Fruit fly (Drosophila melanogaster) whole organism, prepupa: Measurements from ENCODE around the gene CG7065.

Experiments
- Blimp-1 ChIP-seq: fragments of 200-800 bp; sonication (Bioruptor generic); optimal IDR thresholded peaks from 3 replicates; lab custom pipeline; 2017; ENCODE audit warnings: missing biosample characterization, missing genetic modification characterization, mild to moderate bottlenecking, moderate library complexity, missing genetic modification reagents
- CG11294 ChIP-seq: fragments of 200-800 bp; sonication (Bioruptor generic); IDR thresholded peaks from 2 replicates; pipeline ENCODE4 v1.3.6; 2022; ENCODE audit warnings: missing biosample characterization, missing genetic modification characterization
- CG11902 ChIP-seq: fragments of 200-800 bp; sonication (Bioruptor generic); optimal IDR thresholded peaks from 3 replicates; lab custom pipeline; 2016; ENCODE audit warnings: missing biosample characterization, missing genetic modification characterization
- CG15336 ChIP-seq: fragments of 200-800 bp; sonication (Bioruptor generic); IDR thresholded peaks from 2 replicates; pipeline ENCODE4 v1.3.6; 2022; ENCODE audit warnings: missing biosample characterization, missing genetic modification characterization
- CG1621 ChIP-seq: fragments of 200-800 bp; sonication (Bioruptor generic); optimal IDR thresholded peaks from 3 replicates; lab custom pipeline; 2018; ENCODE audit warnings: missing biosample characterization, mild to moderate bottlenecking, missing genetic modification characterization
- CG16779 ChIP-seq: fragments of 200-800 bp; sonication (Bioruptor generic); optimal IDR thresholded peaks from 3 replicates; lab custom pipeline; 2017; ENCODE audit warnings: missing biosample characterization, mild to moderate bottlenecking, missing genetic modification characterization
- CG31627 ChIP-seq: fragments of 200-800 bp; sonication (Bioruptor generic); optimal IDR thresholded peaks from 3 replicates; lab custom pipeline; 2016; ENCODE audit warnings: missing biosample characterization, missing genetic modification characterization
- CG32006 ChIP-seq: fragments of 200-800 bp; sonication (Bioruptor generic); optimal IDR thresholded peaks from 3 replicates; lab custom pipeline; 2017; ENCODE audit warnings: missing biosample characterization, mild to moderate bottlenecking, missing genetic modification characterization
- CG34406 ChIP-seq: fragments of 200-800 bp; sonication (Bioruptor generic); optimal IDR thresholded peaks from 3 replicates; lab custom pipeline; 2016; ENCODE audit warnings: missing biosample characterization, missing genetic modification characterization
- CG3919 ChIP-seq: fragments of 200-800 bp; sonication (Bioruptor generic); optimal IDR thresholded peaks from 3 replicates; lab custom pipeline; 2016; ENCODE audit warnings: missing biosample characterization, missing genetic modification characterization
- CG6276 ChIP-seq: fragments of 200-800 bp; sonication (Bioruptor generic); optimal IDR thresholded peaks from 2 replicates; lab custom pipeline; 2017; ENCODE audit warnings: missing biosample characterization, mild to moderate bottlenecking, missing genetic modification characterization
- CG6792 ChIP-seq: fragments of 200-800 bp; sonication (Bioruptor generic); optimal IDR thresholded peaks from 3 replicates; lab custom pipeline; 2016; ENCODE audit warnings: missing biosample characterization, missing genetic modification characterization
- CG6808 ChIP-seq: fragments of 200-800 bp; sonication (Bioruptor generic); optimal IDR thresholded peaks from 3 replicates; lab custom pipeline; 2017; ENCODE audit warnings: missing biosample characterization, missing genetic modification characterization, mild to moderate bottlenecking, moderate library complexity, missing genetic modification reagents
- CG8119 ChIP-seq: fragments of 200-800 bp; sonication (Bioruptor generic); IDR thresholded peaks from 3 replicates; pipeline ENCODE4 v1.3.6; 2022; ENCODE audit warnings: missing biosample characterization, missing genetic modification characterization
- CG8632 ChIP-seq: fragments of 200-800 bp; sonication (Bioruptor generic); optimal IDR thresholded peaks from 3 replicates; lab custom pipeline; 2016; ENCODE audit warnings: missing biosample characterization, missing genetic modification characterization
- CG9139 ChIP-seq: fragments of 200-800 bp; sonication (Bioruptor generic); optimal IDR thresholded peaks from 3 replicates; lab custom pipeline; 2017; ENCODE audit warnings: missing biosample characterization, mild to moderate bottlenecking, missing genetic modification characterization
- Eip75B ChIP-seq: fragments of 200-800 bp; sonication (Bioruptor generic); optimal IDR thresholded peaks from 3 replicates; lab custom pipeline; 2016; ENCODE audit warnings: missing biosample characterization, missing genetic modification characterization
- Ets21C ChIP-seq: fragments of 200-800 bp; sonication (Bioruptor generic); optimal IDR thresholded peaks from 3 replicates; lab custom pipeline; 2016; ENCODE audit warnings: missing biosample characterization, missing genetic modification characterization
- Gug ChIP-seq: fragments of 200-800 bp; sonication (Bioruptor generic); IDR thresholded peaks from 2 replicates; pipeline ENCODE4 v1.3.6; 2022; ENCODE audit warnings: missing biosample characterization, missing genetic modification characterization
- Hr38 ChIP-seq: sonication (Bioruptor generic); optimal IDR thresholded peaks from 2 replicates; lab custom pipeline; 2016; ENCODE audit warnings: missing biosample characterization, missing genetic modification characterization
- Hr39 ChIP-seq: fragments of 200-800 bp; sonication (Bioruptor generic); optimal IDR thresholded peaks from 2 replicates; lab custom pipeline; 2016; ENCODE audit warnings: missing biosample characterization, missing genetic modification characterization
- Hr4 ChIP-seq: fragments of 200-800 bp; sonication (Bioruptor generic); optimal IDR thresholded peaks from 3 replicates; lab custom pipeline; 2016; ENCODE audit warnings: missing biosample characterization, missing genetic modification characterization
- OdsH ChIP-seq: fragments of 200-800 bp; sonication (Bioruptor generic); optimal IDR thresholded peaks from 3 replicates; lab custom pipeline; 2016; ENCODE audit warnings: missing biosample characterization, missing genetic modification characterization
- Sox102F ChIP-seq: fragments of 200-800 bp; sonication (Bioruptor generic); optimal IDR thresholded peaks from 2 replicates; lab custom pipeline; 2016; ENCODE audit warnings: missing biosample characterization, mild to moderate bottlenecking, missing genetic modification characterization
- Sox14 ChIP-seq: fragments of 200-800 bp; sonication (Bioruptor generic); optimal IDR thresholded peaks from 3 replicates; lab custom pipeline; 2016; ENCODE audit warnings: missing biosample characterization, missing genetic modification characterization
- Sox15 ChIP-seq: fragments of 200-800 bp; sonication (Bioruptor generic); optimal IDR thresholded peaks from 3 replicates; lab custom pipeline; 2016; ENCODE audit warnings: missing biosample characterization, missing genetic modification characterization
- achi ChIP-seq: fragments of 200-800 bp; sonication (Bioruptor generic); optimal IDR thresholded peaks from 3 replicates; lab custom pipeline; 2016; ENCODE audit warnings: missing biosample characterization, missing genetic modification characterization
- acj6 ChIP-seq: fragments of 200-800 bp; sonication (Bioruptor generic); optimal IDR thresholded peaks from 3 replicates; lab custom pipeline; 2016; ENCODE audit warnings: missing biosample characterization, missing genetic modification characterization
- cyc ChIP-seq: fragments of 200-800 bp; sonication (Bioruptor generic); optimal IDR thresholded peaks from 3 replicates; lab custom pipeline; 2016; ENCODE audit warnings: missing biosample characterization, missing genetic modification characterization
- dac ChIP-seq: fragments of 200-800 bp; sonication (Bioruptor generic); optimal IDR thresholded peaks from 2 replicates; lab custom pipeline; 2017; ENCODE audit warnings: missing biosample characterization, mild to moderate bottlenecking, missing genetic modification characterization
- dsx ChIP-seq: fragments of 200-800 bp; optimal IDR thresholded peaks from 3 replicates; lab custom pipeline; 2019; ENCODE audit warnings: missing biosample characterization, mild to moderate bottlenecking, missing genetic modification characterization, moderate library complexity; ENCODE audit not compliant: poor library complexity, severe bottlenecking
- eg ChIP-seq: fragments of 200-800 bp; sonication (Bioruptor generic); IDR thresholded peaks from 3 replicates; pipeline ENCODE4 v1.3.6; 2022; ENCODE audit warnings: missing biosample characterization, missing genetic modification characterization
- esn ChIP-seq: fragments of 200-800 bp; sonication (Bioruptor generic); optimal IDR thresholded peaks from 2 replicates; lab custom pipeline; 2016; ENCODE audit warnings: missing biosample characterization, mild to moderate bottlenecking, missing genetic modification characterization, moderate library complexity
- fd85E ChIP-seq: fragments of 200-800 bp; sonication (Bioruptor generic); optimal IDR thresholded peaks from 3 replicates; lab custom pipeline; 2016; ENCODE audit warnings: missing biosample characterization, missing genetic modification characterization
- fkh ChIP-seq: fragments of 200-800 bp; sonication (Bioruptor generic); optimal IDR thresholded peaks from 3 replicates; lab custom pipeline; 2017; ENCODE audit warnings: missing biosample characterization, mild to moderate bottlenecking, missing genetic modification characterization, moderate library complexity
- lz ChIP-seq: fragments of 200-800 bp; sonication (Bioruptor generic); optimal IDR thresholded peaks from 3 replicates; lab custom pipeline; 2016; ENCODE audit warnings: missing biosample characterization, missing genetic modification characterization
- net ChIP-seq: fragments of 200-800 bp; sonication (Bioruptor generic); optimal IDR thresholded peaks from 3 replicates; lab custom pipeline; 2016; ENCODE audit warnings: missing biosample characterization, missing genetic modification characterization
- pdm3 ChIP-seq: fragments of 200-800 bp; sonication (Bioruptor generic); optimal IDR thresholded peaks from 3 replicates; lab custom pipeline; 2016; ENCODE audit warnings: missing biosample characterization, missing genetic modification characterization
- ss ChIP-seq, 2 experiments: fragments of 200-800 bp; sonication (Bioruptor generic); optimal IDR thresholded peaks; 2 replicates in 1 of 2; 3 replicates in 1 of 2; lab custom pipeline; 2017 to 2018; ENCODE audit warnings: mild to moderate bottlenecking in 2 of 2, missing biosample characterization in 2 of 2, missing genetic modification characterization in 2 of 2, moderate library complexity in 1 of 2
- svp ChIP-seq: fragments of 200-800 bp; sonication (Bioruptor generic); peaks from one replicate; lab custom pipeline; 2016; ENCODE audit warnings: missing biosample characterization, missing genetic modification characterization
- vri ChIP-seq: fragments of 200-800 bp; sonication (Bioruptor generic); optimal IDR thresholded peaks from 3 replicates; lab custom pipeline; 2016; ENCODE audit warnings: missing biosample characterization, mild to moderate bottlenecking, missing genetic modification characterization

CG7065 gene

DNA sequence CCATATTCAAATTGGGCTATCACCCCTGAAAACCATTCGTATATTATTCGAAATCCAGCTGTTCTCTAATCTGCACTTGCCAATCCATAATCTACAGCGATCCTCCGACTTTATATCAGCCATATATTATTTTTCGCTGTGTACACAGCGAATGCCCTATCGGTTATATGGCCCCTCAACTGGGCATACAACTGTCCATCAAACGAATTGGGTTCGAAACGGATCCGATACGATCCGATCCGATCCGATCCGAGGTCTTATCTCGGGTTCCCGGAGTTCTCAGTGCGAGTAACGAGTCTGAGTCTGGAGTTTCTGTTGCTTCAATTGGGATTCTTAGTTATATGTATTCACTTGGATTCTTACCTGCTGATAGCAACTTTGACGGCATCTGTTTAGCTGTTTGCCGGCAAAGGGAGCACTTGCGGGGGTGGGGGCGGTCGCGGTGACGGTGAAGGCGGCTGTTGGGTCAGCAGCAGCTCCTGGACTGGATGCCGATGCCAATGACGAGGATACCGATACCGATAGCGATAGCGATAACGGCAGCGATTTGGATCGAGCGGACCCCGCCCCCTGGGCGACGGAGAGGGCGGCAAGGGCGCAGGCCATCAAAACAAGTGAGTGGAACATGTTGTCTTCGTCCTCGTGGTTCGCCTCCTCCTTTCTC is 8.6 kb upstream of the CG7065 start:
- TF ChIP-seq CG11294 (GFP tag; lab: Robert Waterston, UW) (no peak), svp (GFP tag; lab: Kevin White, UChicago) (peak; percentile 86)

dm6 chrX:9134241-9134849 is 7.9 kb upstream of the CG7065 start:
- TF ChIP-seq fkh (no peak), Hr4 (GFP tag; lab: Kevin White, UChicago) (no peak), CG11902 (no peak), net (no peak), Hr38 (GFP tag; lab: Kevin White, UChicago) (no peak), lz (no peak), Gug (GFP tag; lab: Robert Waterston, UW) (no peak), eg (GFP tag; lab: Robert Waterston, UW) (peak; percentile 34; the same call in 1 of the 3 replicates), OdsH (GFP tag; lab: Kevin White, UChicago) (no peak), CG31627 (GFP tag; lab: Kevin White, UChicago) (no peak), acj6 (no peak), CG1621 (tag; lab: Kevin White, UChicago) (no peak), Ets21C (GFP tag; lab: Kevin White, UChicago) (no peak), dsx (GFP tag; lab: Kevin White, UChicago) (peak; percentile 28), dac (GFP tag; lab: Kevin White, UChicago) (no peak), Hr39 (GFP tag; lab: Kevin White, UChicago) (no peak), CG11294 (GFP tag; lab: Robert Waterston, UW) (no peak), CG32006 (GFP tag; lab: Kevin White, UChicago) (no peak), CG8119 (GFP tag; lab: Robert Waterston, UW) (0 out of 3 replicates have a peak, but pooled peaks have one; percentile 32), CG16779 (tag; lab: Kevin White, UChicago) (no peak), esn (GFP tag; lab: Kevin White, UChicago) (no peak), CG34406 (GFP tag; lab: Kevin White, UChicago) (no peak), svp (GFP tag; lab: Kevin White, UChicago) (peak; percentile 78), Sox15 (no peak), vri (no peak), Blimp-1 (GFP tag; lab: Kevin White, UChicago) (no peak), achi (GFP tag; lab: Kevin White, UChicago) (no peak), CG8632 (GFP tag; lab: Kevin White, UChicago) (no peak), CG6276 (GFP tag; lab: Kevin White, UChicago) (no peak), CG15336 (GFP tag; lab: Robert Waterston, UW) (no peak), Sox14 (GFP tag; lab: Kevin White, UChicago) (no peak), Eip75B (no peak), CG6808 (peak; percentile 35), ss (GFP tag; optimal IDR thresholded peaks at IDR 0.05; lab: Kevin White, UChicago) (peak; percentile 35 to 70), CG9139 (no peak), Sox102F (GFP tag; lab: Kevin White, UChicago) (no peak), CG6792 (no peak), cyc (no peak), fd85E (GFP tag; lab: Kevin White, UChicago) (no peak), pdm3 (no peak), CG3919 (GFP tag; lab: Kevin White, UChicago) (no peak)
